Fruit fly (Drosophila melanogaster): ENCODE measurements around the gene CG7668.

CG7668 gene

DNA sequence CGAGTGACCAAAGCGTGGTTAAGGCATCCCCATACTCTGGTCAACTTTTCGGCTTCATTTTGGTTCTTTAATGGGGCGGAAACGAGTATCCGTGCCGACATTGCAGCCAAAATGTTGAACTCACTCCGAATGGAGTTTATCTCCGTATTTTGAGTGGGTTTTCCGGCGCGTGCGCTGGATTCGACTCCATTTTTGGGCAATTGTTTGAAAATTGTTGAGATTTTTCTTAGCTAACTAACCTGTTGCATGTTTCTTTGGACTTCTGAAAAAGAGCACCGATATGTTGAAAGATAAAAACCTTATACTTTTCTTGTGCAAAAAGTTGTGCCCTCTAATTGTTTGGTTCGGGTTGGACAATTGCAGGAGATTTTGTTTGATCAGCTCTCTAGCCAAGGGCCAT, 34.1 kb downstream of the CG7668 start:
- TF ChIP-seq esn (GFP tag; optimal IDR thresholded peaks at IDR 0.05), result no peak
- no peak for TF ChIP-seq CG15336 (GFP tag; IDR thresholded peaks at IDR 0.05)
- TF ChIP-seq Hr38 (GFP tag; optimal IDR thresholded peaks at IDR 0.05), result no peak
- TF ChIP-seq CG11902 (GFP tag; optimal IDR thresholded peaks at IDR 0.05), result no peak
- no peak for TF ChIP-seq Ets96B (tag; optimal IDR thresholded peaks at IDR 0.05)
- no peak for TF ChIP-seq Sox102F (GFP tag; optimal IDR thresholded peaks at IDR 0.05)
- no peak for TF ChIP-seq CG4318 (GFP tag; optimal IDR thresholded peaks at IDR 0.05)

All from whole organism, prepupa.